Fruit fly (Drosophila melanogaster) whole organism, embryonic: Measurements from ENCODE around the gene Wdr33.

Experiments
- Bgb ChIP-seq: fragments of 200-800 bp; sonication (Bioruptor generic); IDR thresholded peaks from 2 replicates; pipeline ENCODE4 v1.3.6; 2022; ENCODE audit warnings: missing biosample characterization, missing genetic modification characterization; ENCODE audit not compliant: partially characterized antibody
- BtbVII ChIP-seq: fragments of 200-800 bp; sonication (Bioruptor generic); optimal IDR thresholded peaks from 3 replicates; lab custom pipeline; 2017; ENCODE audit warnings: missing biosample characterization, mild to moderate bottlenecking, missing genetic modification characterization
- CG11247 ChIP-seq: fragments of 200-800 bp; sonication (Bioruptor generic); IDR thresholded peaks from 2 replicates; pipeline ENCODE4 v1.3.6; 2022; ENCODE audit warnings: missing biosample characterization, missing genetic modification characterization
- CG1233 ChIP-seq: fragments of 200-800 bp; sonication (Bioruptor generic); optimal IDR thresholded peaks from 4 replicates; lab custom pipeline; 2018; ENCODE audit warnings: missing biosample characterization, mild to moderate bottlenecking, missing genetic modification characterization
- CG12659 ChIP-seq: fragments of 200-800 bp; sonication (Bioruptor generic); optimal IDR thresholded peaks from 3 replicates; lab custom pipeline; 2017; ENCODE audit warnings: mild to moderate bottlenecking, missing biosample characterization, missing genetic modification reagents, missing genetic modification characterization
- CG14050 ChIP-seq: fragments of 200-800 bp; sonication (Bioruptor generic); IDR thresholded peaks from 3 replicates; pipeline ENCODE4 v1.3.6; 2022; ENCODE audit warnings: missing biosample characterization, missing genetic modification characterization
- CG14860 ChIP-seq: fragments of 200-800 bp; sonication (Bioruptor generic); IDR thresholded peaks from 3 replicates; pipeline ENCODE4 v1.3.6; 2022; ENCODE audit warnings: missing biosample characterization, missing genetic modification characterization; ENCODE audit not compliant: partially characterized antibody
- CG18011 ChIP-seq: fragments of 200-800 bp; sonication (Bioruptor generic); optimal IDR thresholded peaks from 2 replicates; lab custom pipeline; 2017; ENCODE audit warnings: missing biosample characterization, missing genetic modification characterization, mild to moderate bottlenecking, moderate library complexity, missing genotype
- CG2129 ChIP-seq: fragments of 200-800 bp; sonication (Bioruptor generic); IDR thresholded peaks from 2 replicates; pipeline ENCODE4 v1.3.6; 2022; ENCODE audit warnings: missing biosample characterization, missing genetic modification characterization; ENCODE audit not compliant: partially characterized antibody
- CG2199 ChIP-seq: fragments of 200-800 bp; sonication (Bioruptor generic); IDR thresholded peaks from 3 replicates; pipeline ENCODE4 v1.3.6; 2022; ENCODE audit warnings: missing biosample characterization, missing genetic modification characterization
- CG2202 ChIP-seq: fragments of 200-800 bp; sonication (Bioruptor generic); optimal IDR thresholded peaks from 2 replicates; lab custom pipeline; 2018; ENCODE audit warnings: missing biosample characterization, mild to moderate bottlenecking, missing genetic modification characterization
- CG31365 ChIP-seq: fragments of 200-800 bp; sonication (Bioruptor generic); optimal IDR thresholded peaks from 2 replicates; lab custom pipeline; 2018; ENCODE audit warnings: missing biosample characterization, mild to moderate bottlenecking, missing genetic modification characterization
- CG3163 ChIP-seq: fragments of 200-800 bp; sonication (Bioruptor generic); optimal IDR thresholded peaks from 3 replicates; lab custom pipeline; 2016; ENCODE audit warnings: missing biosample characterization, missing genetic modification characterization
- CG34224 ChIP-seq: fragments of 200-800 bp; sonication (Bioruptor generic); IDR thresholded peaks from 3 replicates; pipeline ENCODE4 v1.3.6; 2022; ENCODE audit warnings: missing biosample characterization, missing genetic modification characterization; ENCODE audit not compliant: partially characterized antibody
- CG4820 ChIP-seq: fragments of 200-800 bp; sonication (Bioruptor generic); optimal IDR thresholded peaks from 3 replicates; lab custom pipeline; 2016; ENCODE audit warnings: missing biosample characterization, missing genetic modification characterization
- CG6254 ChIP-seq: fragments of 200-800 bp; sonication (Bioruptor generic); optimal IDR thresholded peaks from 3 replicates; lab custom pipeline; 2017; ENCODE audit warnings: mild to moderate bottlenecking, missing biosample characterization, missing genetic modification reagents, missing genetic modification characterization
- CG7271 ChIP-seq: fragments of 200-800 bp; sonication (Bioruptor generic); optimal IDR thresholded peaks from 2 replicates; lab custom pipeline; 2018; ENCODE audit warnings: missing biosample characterization, mild to moderate bottlenecking, missing genetic modification characterization, moderate library complexity
- CG7928 ChIP-seq: fragments of 200-800 bp; sonication (Bioruptor generic); optimal IDR thresholded peaks from 2 replicates; lab custom pipeline; 2017; ENCODE audit warnings: missing biosample characterization, mild to moderate bottlenecking, missing genetic modification characterization
- CG8765 ChIP-seq: fragments of 200-800 bp; sonication (Bioruptor generic); IDR thresholded peaks from 2 replicates; pipeline ENCODE4 v1.3.6; 2022; ENCODE audit warnings: missing biosample characterization, missing genetic modification characterization
- CG9727 ChIP-seq: fragments of 200-800 bp; sonication (Bioruptor generic); optimal IDR thresholded peaks from 3 replicates; lab custom pipeline; 2017; ENCODE audit warnings: missing biosample characterization, mild to moderate bottlenecking, missing genetic modification characterization
- CG9797 ChIP-seq: fragments of 200-800 bp; sonication (Bioruptor generic); optimal IDR thresholded peaks from 3 replicates; lab custom pipeline; 2018; ENCODE audit warnings: missing biosample characterization, mild to moderate bottlenecking, missing genetic modification characterization
- CHES-1-like ChIP-seq: fragments of 200-800 bp; sonication (Bioruptor generic); optimal IDR thresholded peaks from 2 replicates; lab custom pipeline; 2016; ENCODE audit warnings: missing biosample characterization, missing genetic modification characterization
- CkIIα-i1 ChIP-seq: fragments of 200-800 bp; sonication (Bioruptor generic); IDR thresholded peaks from 2 replicates; pipeline ENCODE4 v1.3.6; 2022; ENCODE audit warnings: missing biosample characterization, missing genetic modification characterization
- D19B ChIP-seq: fragments of 200-800 bp; sonication (Bioruptor generic); optimal IDR thresholded peaks from 2 replicates; lab custom pipeline; 2017; ENCODE audit warnings: missing biosample characterization, mild to moderate bottlenecking, missing genetic modification characterization
- Dref ChIP-seq: fragments of 200-800 bp; sonication (Bioruptor generic); IDR thresholded peaks from 2 replicates; pipeline ENCODE4 v1.3.6; 2022; ENCODE audit warnings: missing biosample characterization, missing genetic modification characterization
- Hand ChIP-seq: fragments of 200-800 bp; sonication (Bioruptor generic); optimal IDR thresholded peaks from 2 replicates; lab custom pipeline; 2017; ENCODE audit warnings: mild to moderate bottlenecking, missing biosample characterization, missing genetic modification reagents, missing genetic modification characterization
- Hr3 ChIP-seq: fragments of 200-800 bp; sonication (Bioruptor generic); optimal IDR thresholded peaks from 3 replicates; lab custom pipeline; 2016; ENCODE audit warnings: missing biosample characterization, missing genetic modification characterization
- Hr39 ChIP-seq: fragments of >200 bp; optimal IDR thresholded peaks from 2 replicates; lab custom pipeline; 2017
- PHDP ChIP-seq: fragments of 200-800 bp; sonication (Bioruptor generic); optimal IDR thresholded peaks from 3 replicates; lab custom pipeline; 2018; ENCODE audit warnings: missing biosample characterization, mild to moderate bottlenecking, missing genetic modification characterization, moderate library complexity
- Rfx ChIP-seq: fragments of 200-800 bp; sonication (Bioruptor generic); IDR thresholded peaks from 2 replicates; pipeline ENCODE4 v1.3.6; 2022; ENCODE audit warnings: missing biosample characterization, missing genetic modification characterization
- Ssrp ChIP-seq: fragments of 200-800 bp; sonication (Bioruptor generic); optimal IDR thresholded peaks from 2 replicates; lab custom pipeline; 2018; ENCODE audit warnings: missing biosample characterization, mild to moderate bottlenecking, missing genetic modification characterization, moderate library complexity
- Stat92E ChIP-seq, 3 experiments: fragments of >200 bp in 2 of 3; fragments of 200-800 bp in 1 of 3; sonication (Bioruptor generic) in 1 of 3; optimal IDR thresholded peaks; 2 replicates each; lab custom pipeline; 2017 to 2019; ENCODE audit warnings: missing biosample characterization in 3 of 3, missing genetic modification characterization in 3 of 3, mild to moderate bottlenecking in 1 of 3, moderate library complexity in 1 of 3
- Taf1 ChIP-seq: fragments of 200-800 bp; sonication (Bioruptor generic); IDR thresholded peaks from 2 replicates; pipeline ENCODE4 v1.3.6; 2022; ENCODE audit warnings: missing biosample characterization, missing genetic modification characterization
- aop ChIP-seq: fragments of 200-800 bp; sonication (Bioruptor generic); IDR thresholded peaks from 2 replicates; pipeline ENCODE4 v1.3.6; 2022; ENCODE audit warnings: missing biosample characterization, missing genetic modification characterization
- ash1 ChIP-seq: fragments of 200-800 bp; sonication (Bioruptor generic); optimal IDR thresholded peaks from 2 replicates; lab custom pipeline; 2018; ENCODE audit warnings: missing biosample characterization, mild to moderate bottlenecking, missing genetic modification characterization
- bbx ChIP-seq: fragments of 200-800 bp; sonication (Bioruptor generic); IDR thresholded peaks from 2 replicates; pipeline ENCODE4 v1.3.6; 2022; ENCODE audit warnings: missing biosample characterization, missing genetic modification characterization; ENCODE audit not compliant: partially characterized antibody
- btn ChIP-seq: fragments of 200-800 bp; sonication (Bioruptor generic); optimal IDR thresholded peaks from 2 replicates; lab custom pipeline; 2016; ENCODE audit warnings: missing biosample characterization, missing genetic modification characterization
- fru ChIP-seq: fragments of >200 bp; optimal IDR thresholded peaks from 2 replicates; lab custom pipeline; 2017
- mld ChIP-seq: fragments of 200-800 bp; sonication (Bioruptor generic); IDR thresholded peaks from 3 replicates; pipeline ENCODE4 v1.3.6; 2022; ENCODE audit warnings: missing biosample characterization, missing genetic modification characterization; ENCODE audit not compliant: partially characterized antibody
- nau ChIP-seq: fragments of 200-800 bp; sonication (Bioruptor generic); optimal IDR thresholded peaks from 3 replicates; lab custom pipeline; 2017; ENCODE audit warnings: missing biosample characterization, mild to moderate bottlenecking, missing genetic modification characterization, missing genetic modification reagents
- nerfin-2 ChIP-seq: fragments of 200-800 bp; sonication (Bioruptor generic); IDR thresholded peaks from 2 replicates; pipeline ENCODE4 v1.3.6; 2022; ENCODE audit warnings: missing biosample characterization, missing genetic modification characterization; ENCODE audit not compliant: partially characterized antibody
- odd ChIP-seq: fragments of 200-800 bp; sonication (Bioruptor generic); optimal IDR thresholded peaks from 2 replicates; lab custom pipeline; 2017; ENCODE audit warnings: missing biosample characterization, mild to moderate bottlenecking, missing genetic modification characterization
- org-1 ChIP-seq: fragments of 200-800 bp; sonication (Bioruptor generic); optimal IDR thresholded peaks from 2 replicates; lab custom pipeline; 2017; ENCODE audit warnings: missing biosample characterization, missing genetic modification characterization
- psq ChIP-seq: fragments of 200-800 bp; sonication (Bioruptor generic); optimal IDR thresholded peaks from 2 replicates; lab custom pipeline; 2017; ENCODE audit warnings: missing biosample characterization, missing genetic modification characterization
- row ChIP-seq: fragments of 200-800 bp; sonication (Bioruptor generic); IDR thresholded peaks from 3 replicates; pipeline ENCODE4 v1.3.6; 2022; ENCODE audit warnings: missing biosample characterization, missing genetic modification characterization
- sug ChIP-seq: fragments of 200-800 bp; optimal IDR thresholded peaks from 2 replicates; lab custom pipeline; 2019; ENCODE audit warnings: missing biosample characterization, mild to moderate bottlenecking, missing genetic modification characterization, moderate library complexity
- tap ChIP-seq: fragments of 200-800 bp; optimal IDR thresholded peaks from 3 replicates; lab custom pipeline; 2019; ENCODE audit warnings: missing biosample characterization, mild to moderate bottlenecking, missing genetic modification characterization, moderate library complexity
- twi ChIP-seq: fragments of 200-800 bp; optimal IDR thresholded peaks from 2 replicates; lab custom pipeline; 2019; ENCODE audit warnings: missing biosample characterization, mild to moderate bottlenecking, missing genetic modification characterization, moderate library complexity
- tx ChIP-seq: fragments of 200-800 bp; sonication (Bioruptor generic); optimal IDR thresholded peaks from 2 replicates; lab custom pipeline; 2016; ENCODE audit warnings: missing biosample characterization, missing genetic modification characterization

Wdr33 gene

dm6 chr3R:5624115-5624878, 36.1 kb upstream of the Wdr33 start, which contains the start of the genes Dph4, Spec2 and RpL13A (continued):
- TF ChIP-seq CG2202 (tag; lab: Kevin White, UChicago) (peak; percentile 83), fru (lab: Kevin White, UChicago) (no peak), ash1 (GFP tag; lab: Kevin White, UChicago) (peak; percentile 98), Hand (peak; percentile 87), CG7271 (tag; lab: Kevin White, UChicago) (peak; percentile 97), bbx (GFP tag; lab: Robert Waterston, UW) (no peak), odd (GFP tag; lab: Kevin White, UChicago) (peak; percentile 95), CG9797 (GFP tag; lab: Kevin White, UChicago) (peak; percentile 98), PHDP (tag; lab: Kevin White, UChicago) (peak; percentile 92), CG18011 (GFP tag; lab: Kevin White, UChicago) (peak; percentile 87), tx (peak; percentile 52), Stat92E (GFP tag; optimal IDR thresholded peaks at IDR 0.05; lab: Kevin White, UChicago) (peak in 1 of 3 experiments; percentile 59), CG9727 (GFP tag; lab: Kevin White, UChicago) (peak; percentile 97), CHES-1-like (GFP tag; lab: Kevin White, UChicago) (peak; percentile 95), D19B (GFP tag; lab: Kevin White, UChicago) (peak; percentile 86), BtbVII (GFP tag; lab: Kevin White, UChicago) (peak; percentile 94), aop (GFP tag; lab: Robert Waterston, UW) (no peak), CG1233 (peak; percentile 96), tap (tag; lab: Kevin White, UChicago) (peak; percentile 69), CG3163 (peak; percentile 84), CG4820 (peak; percentile 75), Hr39 (lab: Kevin White, UChicago) (no peak), nerfin-2 (no peak), org-1 (GFP tag; lab: Kevin White, UChicago) (peak; percentile 92), mld (GFP tag; lab: Robert Waterston, UW) (no peak), CG2199 (no peak), CG8765 (GFP tag; lab: Robert Waterston, UW) (no peak), Hr3 (GFP tag; lab: Kevin White, UChicago) (peak; percentile 73), CG11247 (GFP tag; lab: Robert Waterston, UW) (no peak), CG14050 (GFP tag; lab: Robert Waterston, UW) (no peak), twi (tag; lab: Kevin White, UChicago) (peak; percentile 82), CG2129 (GFP tag; lab: Robert Waterston, UW) (no peak), Dref (GFP tag; lab: Robert Waterston, UW) (no peak), CG6254 (GFP tag; lab: Kevin White, UChicago) (peak; percentile 77), CG14860 (GFP tag; lab: Robert Waterston, UW) (no peak), row (no peak), Rfx (GFP tag; lab: Robert Waterston, UW) (no peak), CG7928 (GFP tag; lab: Kevin White, UChicago) (peak; percentile 76), CG34224 (no peak), CkIIα-i1 (GFP tag; lab: Robert Waterston, UW) (no peak), btn (GFP tag; lab: Kevin White, UChicago) (peak; percentile 93), psq (GFP tag; lab: Kevin White, UChicago) (peak; percentile 81), sug (peak; percentile 91), Bgb (GFP tag; lab: Robert Waterston, UW) (no peak), Ssrp (peak; percentile 48), CG31365 (peak; percentile 87), CG12659 (GFP tag; lab: Kevin White, UChicago) (peak; percentile 98), nau (GFP tag; lab: Kevin White, UChicago) (peak; percentile 94), Taf1 (GFP tag; lab: Robert Waterston, UW) (no peak)
